Worm (Caenorhabditis elegans): ENCODE results near the gene K11H12.9.

DNA sequence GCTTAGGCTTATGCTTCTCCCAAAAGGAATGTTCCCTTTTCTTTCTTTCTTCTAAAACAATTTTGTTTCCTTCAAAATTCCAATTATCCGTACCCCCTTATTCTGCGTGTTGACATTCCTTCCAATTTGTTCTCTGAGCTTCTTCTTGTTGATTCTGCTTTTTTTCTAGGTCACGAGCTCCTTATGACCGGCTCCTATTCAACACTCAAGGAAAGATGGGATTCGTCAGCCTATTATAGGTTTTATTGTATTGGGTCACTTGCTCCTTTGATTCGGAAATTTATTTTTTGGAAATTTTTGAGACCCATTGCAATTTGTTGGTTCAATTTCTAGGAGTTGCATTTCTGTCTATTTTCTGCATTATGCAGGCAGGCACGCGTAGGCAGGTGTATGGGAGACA, 10.3 kb upstream of the K11H12.9 start:
- TF ChIP-seq mls-2 (tag; optimal IDR thresholded peaks at IDR 0.05) (no peak), blmp-1 (tag; optimal IDR thresholded peaks at IDR 0.05) (no peak), snpc-4 (tag; optimal IDR thresholded peaks at IDR 0.05) (no peak), nhr-12 (tag; optimal IDR thresholded peaks at IDR 0.05) (no peak), lin-32 (GFP tag; optimal IDR thresholded peaks at IDR 0.05) (no peak), M03D4.4 (tag; optimal IDR thresholded peaks at IDR 0.05) (no peak), flh-1 (GFP tag; optimal IDR thresholded peaks at IDR 0.05) (no peak), nhr-2 (tag; optimal IDR thresholded peaks at IDR 0.05) (no peak), unc-62 (GFP tag; optimal IDR thresholded peaks at IDR 0.05) (no peak)
